Worm (Caenorhabditis elegans) whole organism, mixed stage, embryonic: ENCODE measurements around the gene zhit-2.

Source experiments
- M03D4.4 ChIP-seq: sonication (generic microtip); optimal IDR thresholded peaks from 2 replicates; lab custom pipeline; 2017; ENCODE audit warnings: mild to moderate bottlenecking, missing genetic modification characterization, missing compliant biosample characterization
- bed-3 ChIP-seq: fragments of 200-800 bp; sonication (Bioruptor generic); optimal IDR thresholded peaks from 3 replicates; lab custom pipeline; 2018; ENCODE audit warnings: mild to moderate bottlenecking, missing genetic modification characterization, moderate library complexity, missing compliant biosample characterization
- blmp-1 ChIP-seq: fragments of 150-350 bp; optimal IDR thresholded peaks from 2 replicates; lab custom pipeline; 2014; ENCODE audit warnings: missing biosample characterization, missing genetic modification characterization
- ceh-39 ChIP-seq: fragments of 150-350 bp; optimal IDR thresholded peaks from 2 replicates; lab custom pipeline; 2014; ENCODE audit warnings: missing biosample characterization, missing genetic modification characterization
- ceh-83 ChIP-seq: fragments of 200-800 bp; sonication (Bioruptor generic); optimal IDR thresholded peaks from 2 replicates; lab custom pipeline; 2018; ENCODE audit warnings: mild to moderate bottlenecking, missing genetic modification characterization, missing compliant biosample characterization
- ces-1 ChIP-seq: fragments of 150-350 bp; optimal IDR thresholded peaks from 2 replicates; lab custom pipeline; 2014; ENCODE audit warnings: missing biosample characterization, missing genetic modification reagents, missing genetic modification characterization
- cnd-1 ChIP-seq: fragments of 200-800 bp; sonication (Bioruptor generic); optimal IDR thresholded peaks from 2 replicates; lab custom pipeline; 2018; ENCODE audit warnings: mild to moderate bottlenecking, missing genetic modification characterization, missing compliant biosample characterization
- elt-1 ChIP-seq: sonication (generic microtip); optimal IDR thresholded peaks from 2 replicates; lab custom pipeline; 2017; ENCODE audit warnings: missing genetic modification characterization, mild to moderate bottlenecking, missing compliant biosample characterization, antibody characterized with exemption, moderate library complexity, borderline replicate concordance; ENCODE audit not compliant: insufficient read depth
- ham-2 ChIP-seq: fragments of 200-800 bp; sonication (Bioruptor generic); optimal IDR thresholded peaks from 2 replicates; lab custom pipeline; 2018; ENCODE audit warnings: mild to moderate bottlenecking, missing genetic modification characterization, missing compliant biosample characterization
- hlh-1 ChIP-seq: fragments of 150-350 bp; optimal IDR thresholded peaks from 2 replicates; lab custom pipeline; 2014; ENCODE audit warnings: missing biosample characterization, missing genetic modification reagents, missing genetic modification characterization
- lin-32 ChIP-seq: fragments of 200-800 bp; sonication (Bioruptor generic); optimal IDR thresholded peaks from 2 replicates; lab custom pipeline; 2018; ENCODE audit warnings: mild to moderate bottlenecking, missing genetic modification characterization, missing compliant biosample characterization
- lsy-2 ChIP-seq: fragments of 150-350 bp; optimal IDR thresholded peaks from 2 replicates; lab custom pipeline; 2014; ENCODE audit warnings: missing biosample characterization, missing genetic modification characterization
- mep-1 ChIP-seq: fragments of 150-350 bp; optimal IDR thresholded peaks from 2 replicates; lab custom pipeline; 2017; ENCODE audit warnings: missing biosample characterization, missing genetic modification reagents, missing genetic modification characterization, inconsistent platforms
- mls-2 ChIP-seq: sonication (generic microtip); optimal IDR thresholded peaks from 2 replicates; lab custom pipeline; 2016; ENCODE audit warnings: mild to moderate bottlenecking, missing genetic modification characterization, moderate library complexity, missing compliant biosample characterization
- nhr-12 ChIP-seq: fragments of 150-350 bp; optimal IDR thresholded peaks from 2 replicates; lab custom pipeline; 2014; ENCODE audit warnings: missing biosample characterization, missing genetic modification characterization
- nhr-28 ChIP-seq: fragments of 150-350 bp; optimal IDR thresholded peaks from 2 replicates; lab custom pipeline; 2014; ENCODE audit warnings: missing biosample characterization, missing genetic modification characterization
- pha-4 ChIP-seq: fragments of 150-350 bp; optimal IDR thresholded peaks from 2 replicates; lab custom pipeline; 2018; ENCODE audit warnings: missing biosample characterization, missing genetic modification reagents, missing genetic modification characterization
- sem-2 ChIP-seq: fragments of 200-800 bp; sonication (Bioruptor generic); optimal IDR thresholded peaks from 2 replicates; lab custom pipeline; 2018; ENCODE audit warnings: mild to moderate bottlenecking, missing genetic modification characterization, missing compliant biosample characterization
- snpc-4 ChIP-seq: fragments of 150-350 bp; optimal IDR thresholded peaks from 2 replicates; lab custom pipeline; 2014; ENCODE audit warnings: missing biosample characterization, missing genetic modification characterization
- sptf-1 ChIP-seq: sonication (generic microtip); optimal IDR thresholded peaks from 2 replicates; lab custom pipeline; 2017; ENCODE audit warnings: mild to moderate bottlenecking, missing genetic modification characterization, moderate library complexity, missing compliant biosample characterization
- unc-120 ChIP-seq: sonication (generic microtip); optimal IDR thresholded peaks from 2 replicates; lab custom pipeline; 2017; ENCODE audit warnings: missing genetic modification characterization, missing compliant biosample characterization; ENCODE audit not compliant: poor library complexity, severe bottlenecking
- unc-39 ChIP-seq: fragments of 150-350 bp; optimal IDR thresholded peaks from 2 replicates; lab custom pipeline; 2014; ENCODE audit warnings: missing biosample characterization, missing genetic modification characterization
- unc-62 ChIP-seq: fragments of 150-350 bp; optimal IDR thresholded peaks from 2 replicates; lab custom pipeline; 2014; ENCODE audit warnings: missing biosample characterization, missing genetic modification reagents, missing genetic modification characterization
- zip-8 ChIP-seq: fragments of 150-350 bp; optimal IDR thresholded peaks from 2 replicates; lab custom pipeline; 2014; ENCODE audit warnings: missing biosample characterization, missing genetic modification characterization
- ztf-11 ChIP-seq: fragments of 150-350 bp; optimal IDR thresholded peaks from 2 replicates; lab custom pipeline; 2014; ENCODE audit warnings: missing biosample characterization, missing genetic modification characterization

Gene zhit-2

DNA sequence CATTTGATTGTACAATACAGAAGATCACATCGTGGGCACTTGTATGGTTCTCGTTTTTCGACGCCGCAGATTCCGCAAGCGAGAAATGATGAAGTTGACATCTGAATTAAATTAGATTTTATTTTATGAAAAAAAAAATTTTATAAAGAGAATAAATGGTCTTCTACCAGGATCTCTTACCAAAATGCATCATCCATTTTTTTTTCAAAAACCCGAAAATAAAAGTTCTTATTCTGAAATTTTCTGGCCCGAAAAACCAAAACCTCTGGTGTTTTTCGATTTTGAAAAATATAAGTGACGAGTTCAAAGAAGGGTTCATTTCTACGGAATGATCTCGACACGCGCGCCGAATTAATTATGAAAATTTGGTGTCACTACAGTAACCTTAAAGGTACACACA lies at the start of gene zhit-2:
zhit-2 (minus strand) TSS at position 101 of the 400 bp plus-strand sequence.
- TF ChIP-seq hlh-1 (tag; lab: Kevin White, UChicago) = no peak
- no peak for TF ChIP-seq ham-2 (GFP tag; lab: Kevin White, UChicago)

DNA sequence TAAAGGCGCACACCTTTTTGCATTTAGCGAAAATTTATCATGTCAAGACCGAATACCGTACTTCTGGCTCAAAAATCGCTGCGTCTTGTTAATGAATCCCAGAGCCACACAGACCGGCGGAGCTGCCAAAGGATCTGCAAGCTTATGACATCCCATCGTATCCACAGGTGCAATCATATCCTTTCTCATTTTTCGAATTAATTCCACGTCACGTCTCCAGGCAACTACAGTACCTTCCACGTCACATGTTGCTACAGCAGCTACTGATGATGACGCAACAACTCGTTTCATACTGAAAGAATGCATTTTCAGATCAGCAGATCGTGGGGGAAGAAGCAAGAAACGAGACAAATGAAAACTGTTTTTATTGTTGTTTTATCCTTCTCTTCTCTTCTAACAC lies 48.9 kb upstream of the zhit-2 start, which contains the start of gene R10E4.6:
R10E4.6 (plus strand) TSS at position 301 of the 400 bp plus-strand sequence.
- TF ChIP-seq sptf-1 (tag; lab: Kevin White, UChicago) (no peak), snpc-4 (tag; lab: Kevin White, UChicago) (no peak), zip-8 (peak; percentile 88)
- TF ChIP-seq, all 35 proteins: peak for 1

DNA sequence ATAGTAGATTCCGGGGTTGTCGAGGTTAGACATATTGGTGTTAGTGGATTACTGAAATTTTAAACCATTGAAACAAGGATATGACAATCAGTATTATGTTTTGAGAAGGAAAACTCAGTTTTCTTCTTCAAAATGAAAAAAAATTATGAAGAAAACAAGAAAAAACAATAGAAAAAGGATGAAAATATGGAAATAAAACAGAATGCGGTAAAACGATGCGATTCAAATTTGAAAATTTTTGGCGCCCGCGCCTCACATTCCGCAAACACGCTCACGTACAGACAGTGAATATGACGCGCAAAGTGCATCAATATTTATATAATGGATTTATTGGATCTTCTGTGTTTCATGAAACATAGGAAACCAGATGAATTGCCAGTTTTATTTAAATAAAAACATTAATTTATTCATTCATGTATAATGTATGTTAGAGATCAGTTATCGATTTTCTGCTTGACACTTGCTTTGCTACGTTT lies 47.1 kb upstream of the zhit-2 start, which contains the start of gene mcm-5:
mcm-5 (minus strand) TSS at position 51 of the 476 bp plus-strand sequence.
- TF ChIP-seq snpc-4 (tag; lab: Kevin White, UChicago) (no peak), lsy-2 (tag; lab: Kevin White, UChicago) (peak; percentile 30), ces-1 (GFP tag; lab: Kevin White, UChicago) (peak; percentile 56), ceh-39 (tag; lab: Kevin White, UChicago) (peak; percentile 22), mep-1 (tag; lab: Kevin White, UChicago) (peak; percentile 67), elt-1 (no peak), ham-2 (GFP tag; lab: Kevin White, UChicago) (no peak)

DNA sequence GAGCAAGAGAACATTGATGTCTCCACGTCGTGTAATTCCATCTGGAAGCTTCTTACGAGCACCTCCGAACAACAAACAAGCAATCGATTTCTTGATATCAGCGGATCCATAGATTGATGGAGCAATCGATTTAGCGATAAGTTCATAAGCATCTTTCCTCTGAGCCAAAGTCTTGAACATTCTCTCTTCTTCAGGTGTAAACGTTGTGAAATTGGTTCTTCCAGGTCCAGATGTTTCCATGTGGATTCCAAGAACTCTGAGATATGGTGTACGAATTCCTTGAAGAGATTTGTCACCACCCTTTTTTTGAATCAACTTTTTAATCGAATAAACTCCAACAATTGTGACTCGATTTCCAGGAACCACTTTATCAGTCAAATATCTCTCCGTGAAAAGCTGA lies 45.8 kb upstream of the zhit-2 start:
- TF ChIP-seq lin-32 (no peak), mls-2 (tag; lab: Kevin White, UChicago) (no peak), sem-2 (GFP tag; lab: Kevin White, UChicago) (no peak), bed-3 (GFP tag; lab: Kevin White, UChicago) (no peak), hlh-1 (tag; lab: Kevin White, UChicago) (no peak), ztf-11 (tag; lab: Kevin White, UChicago) (no peak), nhr-12 (tag; lab: Kevin White, UChicago) (no peak), pha-4 (no peak), M03D4.4 (no peak), ces-1 (GFP tag; lab: Kevin White, UChicago) (no peak), ceh-83 (GFP tag; lab: Kevin White, UChicago) (no peak), nhr-28 (no peak), mep-1 (tag; lab: Kevin White, UChicago) (no peak)

DNA sequence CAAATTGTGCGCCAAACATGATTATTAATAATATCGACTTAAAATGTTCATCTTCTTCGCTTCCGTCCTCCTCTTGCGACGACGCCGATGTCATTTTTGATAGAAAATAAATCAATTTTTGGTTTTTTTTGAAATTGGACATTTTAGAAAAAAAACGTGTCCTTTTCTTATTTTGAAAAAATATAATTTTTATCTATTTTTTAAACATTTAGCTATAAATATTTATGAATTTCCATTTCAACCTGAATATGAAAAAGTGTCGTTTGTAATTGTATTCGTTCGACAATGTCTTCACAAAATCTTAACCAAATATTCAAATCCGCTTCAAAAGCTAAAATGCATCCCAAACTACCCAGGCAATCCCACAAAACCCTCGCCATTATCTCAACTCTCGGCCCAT lies 43.2 kb upstream of the zhit-2 start, which contains the start of gene R10E4.3:
R10E4.3 (minus strand) TSS at position 101 of the 400 bp plus-strand sequence.
- TF ChIP-seq ces-1 (GFP tag; lab: Kevin White, UChicago) (no peak), blmp-1 (tag; lab: Kevin White, UChicago) (no peak)
- TF ChIP-seq, all 35 proteins: peak for 0

DNA sequence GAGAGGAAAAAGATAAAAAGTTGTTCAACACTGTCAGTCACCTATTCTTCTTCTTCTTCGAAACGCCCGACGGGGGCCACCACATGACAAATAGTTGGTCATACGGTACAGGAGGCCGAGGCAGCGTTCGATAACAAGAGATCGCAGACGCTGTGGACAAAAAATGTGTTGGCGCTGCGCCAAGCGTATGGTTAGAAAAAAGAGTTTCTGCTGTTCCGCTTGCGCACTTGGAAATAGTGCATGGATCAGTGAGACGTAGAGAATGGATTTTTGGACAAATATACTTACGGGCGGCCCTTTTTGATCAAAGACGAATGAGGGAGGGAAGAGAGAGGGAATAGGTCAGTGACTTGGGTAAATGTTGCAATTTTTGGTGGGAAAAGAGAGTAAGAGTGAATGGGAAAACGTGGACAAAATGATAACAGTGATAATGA lies 40.6 kb upstream of the zhit-2 start:
- no peak for TF ChIP-seq ceh-39 (tag; lab: Kevin White, UChicago)
- peak; percentile 8 for TF ChIP-seq cnd-1 (tag; lab: Kevin White, UChicago)
- no peak for TF ChIP-seq nhr-12 (tag; lab: Kevin White, UChicago)
- TF ChIP-seq, all 35 proteins: peak for 1

DNA sequence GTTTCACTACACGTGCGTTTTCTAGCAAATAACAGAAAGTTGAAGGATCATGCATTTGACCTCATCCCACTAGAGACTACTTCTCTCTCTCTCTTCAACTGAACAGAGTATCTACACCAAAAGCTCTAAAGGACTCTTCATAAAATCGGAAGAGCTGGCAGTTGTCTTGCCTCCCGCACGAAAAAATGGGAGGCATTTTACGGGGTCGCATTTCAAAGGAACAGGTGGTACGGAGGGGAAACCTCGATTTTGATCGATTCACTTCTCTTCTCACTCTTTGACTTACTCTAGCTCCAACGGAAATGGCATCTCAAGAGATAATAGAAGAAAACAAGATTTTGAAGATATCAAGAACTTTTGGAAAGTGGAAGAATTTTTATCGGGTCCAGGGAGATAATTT lies 39.0 kb upstream of the zhit-2 start:
- TF ChIP-seq hlh-1 (tag; lab: Kevin White, UChicago) (peak; percentile 99), unc-120 (tag; lab: Kevin White, UChicago) (peak; percentile 81), mep-1 (tag; lab: Kevin White, UChicago) (no peak), unc-39 (no peak), unc-62 (GFP tag; lab: Kevin White, UChicago) (peak; percentile 73), ces-1 (GFP tag; lab: Kevin White, UChicago) (peak; percentile 10), nhr-12 (tag; lab: Kevin White, UChicago) (no peak)
